Worm (Caenorhabditis elegans) whole organism, young adult: Measurements from ENCODE around the gene srx-42.
A peak's percentile ranks its signal among the peaks of the same experiment; 100 is the strongest.

Experiments used
- B0336.3 ChIP-seq: fragments of 200-800 bp; sonication (Bioruptor generic); IDR thresholded peaks from 2 replicates; pipeline ENCODE4 v1.3.6; 2022; ENCODE audit warnings: missing genetic modification characterization, missing compliant biosample characterization
- F23B12.7 ChIP-seq: sonication (generic microtip); optimal IDR thresholded peaks from 2 replicates; lab custom pipeline; 2017; ENCODE audit warnings: missing genetic modification characterization, mild to moderate bottlenecking, missing compliant biosample characterization, antibody characterized with exemption, moderate library complexity; ENCODE audit not compliant: insufficient read depth
- K11D2.4 ChIP-seq: fragments of 200-800 bp; sonication (Bioruptor generic); IDR thresholded peaks from 2 replicates; pipeline ENCODE4 v1.3.6; 2022; ENCODE audit warnings: missing genetic modification reagents, missing genetic modification characterization, missing compliant biosample characterization
- K12H6.12 ChIP-seq: fragments of 200-800 bp; sonication (Bioruptor generic); optimal IDR thresholded peaks from 2 replicates; lab custom pipeline; 2018; ENCODE audit warnings: mild to moderate bottlenecking, missing genetic modification characterization, missing compliant biosample characterization
- ZK185.1 ChIP-seq: sonication (generic microtip); optimal IDR thresholded peaks from 2 replicates; lab custom pipeline; 2016; ENCODE audit warnings: mild to moderate bottlenecking, missing genetic modification characterization, missing compliant biosample characterization; ENCODE audit not compliant: poor library complexity, severe bottlenecking
- ama-1 ChIP-seq, 3 experiments: fragments of 150-350 bp in 1 of 3; sonication (generic microtip) in 2 of 3; optimal IDR thresholded peaks; 2 replicates each; lab custom pipeline; 2014 to 2018; ENCODE audit warnings: missing biosample characterization in 2 of 3, missing genetic modification characterization in 2 of 3, missing genetic modification reagents in 2 of 3
- aptf-2 ChIP-seq: fragments of 200-800 bp; sonication (Bioruptor generic); conservative IDR thresholded peaks from 2 replicates; pipeline ENCODE4 v1.3.6; 2022; ENCODE audit warnings: missing genetic modification reagents, missing genetic modification characterization, missing compliant biosample characterization
- atf-7 ChIP-seq: sonication (generic microtip); optimal IDR thresholded peaks from 2 replicates; lab custom pipeline; 2017; ENCODE audit warnings: mild to moderate bottlenecking, missing genetic modification characterization, missing compliant biosample characterization
- attf-5 ChIP-seq: fragments of 200-800 bp; sonication (Bioruptor generic); optimal IDR thresholded peaks from 2 replicates; lab custom pipeline; 2018; ENCODE audit warnings: mild to moderate bottlenecking, missing genetic modification characterization, missing compliant biosample characterization
- cebp-1 ChIP-seq, 2 experiments: fragments of 200-800 bp in 1 of 2; sonication (Bioruptor generic) in 1 of 2; sonication (generic microtip) in 1 of 2; IDR thresholded peaks in 1 of 2; optimal IDR thresholded peaks in 1 of 2; 2 replicates each; pipeline versions ENCODE4 v1.3.6 to Lab custom; 2017 to 2022; ENCODE audit warnings: missing compliant biosample characterization in 2 of 2, missing genetic modification characterization in 2 of 2, mild to moderate bottlenecking in 1 of 2, missing genetic modification reagents in 1 of 2, moderate library complexity in 1 of 2
- ceh-100 ChIP-seq: fragments of 200-800 bp; sonication (Bioruptor generic); IDR thresholded peaks from 2 replicates; pipeline ENCODE4 v1.3.6; 2022; ENCODE audit warnings: missing genetic modification reagents, missing genetic modification characterization, missing compliant biosample characterization
- ceh-27 ChIP-seq: fragments of 200-800 bp; sonication (Bioruptor generic); optimal IDR thresholded peaks from 2 replicates; lab custom pipeline; 2018; ENCODE audit warnings: mild to moderate bottlenecking, missing genetic modification characterization, moderate library complexity, missing compliant biosample characterization
- ceh-40 ChIP-seq: fragments of 200-800 bp; sonication (Bioruptor generic); IDR thresholded peaks from 2 replicates; pipeline ENCODE4 v1.3.6; 2022; ENCODE audit warnings: missing genetic modification characterization, missing compliant biosample characterization
- die-1 ChIP-seq: sonication (generic microtip); optimal IDR thresholded peaks from 2 replicates; lab custom pipeline; 2016; ENCODE audit warnings: missing genotype, mild to moderate bottlenecking, missing genetic modification characterization, missing compliant biosample characterization
- dpl-1 ChIP-seq: fragments of 150-350 bp; optimal IDR thresholded peaks from 2 replicates; lab custom pipeline; 2014; ENCODE audit warnings: missing biosample characterization, missing genetic modification reagents, missing genetic modification characterization
- egl-44 ChIP-seq: fragments of 200-800 bp; sonication (Bioruptor generic); IDR thresholded peaks from 2 replicates; pipeline ENCODE4 v1.3.6; 2022; ENCODE audit warnings: missing genetic modification reagents, missing genetic modification characterization, missing compliant biosample characterization
- fkh-3 ChIP-seq: sonication (generic microtip); optimal IDR thresholded peaks from 2 replicates; lab custom pipeline; 2016; ENCODE audit warnings: mild to moderate bottlenecking, missing genetic modification characterization, missing compliant biosample characterization
- let-526 ChIP-seq: fragments of 200-800 bp; sonication (Bioruptor generic); IDR thresholded peaks from 2 replicates; pipeline ENCODE4 v1.3.6; 2022; ENCODE audit warnings: missing genetic modification reagents, missing genetic modification characterization, missing compliant biosample characterization
- let-607 ChIP-seq, 2 experiments: fragments of 200-800 bp in 1 of 2; sonication (Bioruptor generic) in 1 of 2; sonication (generic microtip) in 1 of 2; optimal IDR thresholded peaks; 2 replicates each; lab custom pipeline; 2016 to 2018; ENCODE audit warnings: mild to moderate bottlenecking in 2 of 2, missing compliant biosample characterization in 2 of 2, missing genetic modification characterization in 2 of 2, moderate library complexity in 2 of 2, missing genotype in 1 of 2
- lin-26 ChIP-seq: fragments of 200-800 bp; sonication (Bioruptor generic); IDR thresholded peaks from 2 replicates; pipeline ENCODE4 v1.3.6; 2022; ENCODE audit warnings: missing genetic modification reagents, missing genetic modification characterization, missing compliant biosample characterization
- lin-40 ChIP-seq: sonication (generic microtip); optimal IDR thresholded peaks from 2 replicates; lab custom pipeline; 2016; ENCODE audit warnings: missing genetic modification characterization, mild to moderate bottlenecking, missing compliant biosample characterization, missing genotype, missing genetic modification reagents
- lir-1 ChIP-seq: fragments of 200-800 bp; sonication (Bioruptor generic); conservative IDR thresholded peaks from 2 replicates; pipeline ENCODE4 v1.3.6; 2022; ENCODE audit warnings: missing genetic modification reagents, missing genetic modification characterization, missing compliant biosample characterization
- lsy-27 ChIP-seq: sonication (generic microtip); optimal IDR thresholded peaks from 2 replicates; lab custom pipeline; 2017; ENCODE audit warnings: missing genetic modification characterization, mild to moderate bottlenecking, missing compliant biosample characterization, antibody characterized with exemption, missing genotype, borderline replicate concordance; ENCODE audit not compliant: insufficient read depth
- madf-10 ChIP-seq: sonication (generic microtip); optimal IDR thresholded peaks from 2 replicates; lab custom pipeline; 2016; ENCODE audit warnings: mild to moderate bottlenecking, missing genetic modification characterization, missing compliant biosample characterization
- madf-3 ChIP-seq: fragments of 200-800 bp; sonication (Bioruptor generic); IDR thresholded peaks from 2 replicates; pipeline ENCODE4 v1.3.6; 2022; ENCODE audit warnings: missing genetic modification reagents, missing genetic modification characterization, missing compliant biosample characterization
- madf-8 ChIP-seq: fragments of 200-800 bp; sonication (Bioruptor generic); conservative IDR thresholded peaks from 2 replicates; pipeline ENCODE4 v1.3.6; 2022; ENCODE audit warnings: missing genetic modification reagents, missing genetic modification characterization, missing compliant biosample characterization
- mcd-1 ChIP-seq: fragments of 200-800 bp; sonication (Bioruptor generic); IDR thresholded peaks from 2 replicates; pipeline ENCODE4 v1.3.6; 2022; ENCODE audit warnings: missing genetic modification reagents, missing genetic modification characterization, missing compliant biosample characterization
- mel-28 ChIP-seq: sonication (generic microtip); optimal IDR thresholded peaks from 2 replicates; lab custom pipeline; 2016; ENCODE audit warnings: borderline replicate concordance, mild to moderate bottlenecking, missing genetic modification characterization, missing compliant biosample characterization
- nfyb-1 ChIP-seq: fragments of 200-800 bp; sonication (Bioruptor generic); IDR thresholded peaks from 2 replicates; pipeline ENCODE4 v1.3.6; 2022; ENCODE audit warnings: missing genetic modification reagents, missing genetic modification characterization, missing compliant biosample characterization
- nhr-80 ChIP-seq: sonication (generic microtip); optimal IDR thresholded peaks from 2 replicates; lab custom pipeline; 2016; ENCODE audit warnings: missing genetic modification characterization, missing compliant biosample characterization
- pbrm-1 ChIP-seq: fragments of 200-800 bp; sonication (Bioruptor generic); IDR thresholded peaks from 2 replicates; pipeline ENCODE4 v1.3.6; 2022; ENCODE audit warnings: missing genetic modification reagents, missing genetic modification characterization, missing compliant biosample characterization
- pha-4 ChIP-seq: fragments of 150-350 bp; sonication (generic microtip); optimal IDR thresholded peaks from 2 replicates; lab custom pipeline; 2014; ENCODE audit warnings: missing biosample characterization, missing genetic modification reagents, missing genetic modification characterization
- rcor-1 ChIP-seq: fragments of 200-800 bp; sonication (Bioruptor generic); IDR thresholded peaks from 2 replicates; pipeline ENCODE4 v1.3.6; 2022; ENCODE audit warnings: missing genetic modification reagents, missing genetic modification characterization, missing compliant biosample characterization
- snpc-4 ChIP-seq, 5 experiments: fragments of 150-350 bp in 1 of 5; sonication (generic microtip) in 4 of 5; optimal IDR thresholded peaks; 2 replicates each; lab custom pipeline; 2014 to 2018; ENCODE audit warnings: missing genetic modification characterization in 5 of 5, missing biosample characterization in 3 of 5, antibody characterized with exemption in 2 of 5, mild to moderate bottlenecking in 2 of 5, missing compliant biosample characterization in 2 of 5, missing genotype in 2 of 5, moderate library complexity in 2 of 5, missing genetic modification reagents in 1 of 5
- somi-1 ChIP-seq: fragments of 200-800 bp; sonication (Bioruptor generic); optimal IDR thresholded peaks from 2 replicates; lab custom pipeline; 2018; ENCODE audit warnings: mild to moderate bottlenecking, missing genetic modification characterization, missing compliant biosample characterization
- tbp1 ChIP-seq: fragments of 200-800 bp; sonication (Bioruptor generic); optimal IDR thresholded peaks from 2 replicates; lab custom pipeline; 2018; ENCODE audit warnings: mild to moderate bottlenecking, missing genetic modification characterization, missing compliant biosample characterization
- tlf-1 ChIP-seq: fragments of 200-800 bp; sonication (Bioruptor generic); optimal IDR thresholded peaks from 2 replicates; lab custom pipeline; 2018; ENCODE audit warnings: mild to moderate bottlenecking, missing genetic modification characterization, missing compliant biosample characterization
- unc-62 ChIP-seq: fragments of 150-350 bp; optimal IDR thresholded peaks from 2 replicates; lab custom pipeline; 2014; ENCODE audit warnings: missing biosample characterization, missing genetic modification reagents, missing genetic modification characterization
- ztf-6 ChIP-seq: fragments of 200-800 bp; sonication (Bioruptor generic); IDR thresholded peaks from 2 replicates; pipeline ENCODE4 v1.3.6; 2022; ENCODE audit warnings: missing genetic modification reagents, missing genetic modification characterization, missing compliant biosample characterization

Gene srx-42

DNA sequence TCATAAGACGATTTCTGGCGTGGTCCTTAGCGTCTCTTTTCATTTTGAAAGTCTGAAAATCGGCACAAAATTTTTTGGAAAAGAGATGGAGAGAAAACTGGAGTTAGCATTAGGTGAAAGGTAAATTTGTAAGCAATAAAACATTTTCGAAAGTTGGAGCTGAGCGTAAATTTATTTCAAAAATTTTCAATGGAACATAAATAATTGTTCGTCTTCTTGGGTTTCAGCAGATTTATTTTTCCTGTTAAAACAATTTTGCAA is 12.0 kb upstream of the srx-42 start, which contains the start of gene C06B3.6:
Gene C06B3.6, minus strand, starts transcription at position 52 of the 261 bp plus-strand sequence.
- no peak for TF ChIP-seq ceh-40
- TF ChIP-seq lin-26 (GFP tag; lab: Robert Waterston, UW) = no peak
- TF ChIP-seq ama-1 (optimal IDR thresholded peaks at IDR 0.05; lab: Kevin White, UChicago) = peak; percentile 90
- TF ChIP-seq ama-1 (GFP tag; optimal IDR thresholded peaks at IDR 0.05; lab: Kevin White, UChicago) = no peak
- 0 out of 2 replicates have a peak, but pooled peaks have one; percentile 5 for TF ChIP-seq pbrm-1 (GFP tag; lab: Robert Waterston, UW)
- 0 out of 2 replicates have a peak, but pooled peaks have one; percentile 4 for TF ChIP-seq aptf-2 (GFP tag; lab: Robert Waterston, UW)
- TF ChIP-seq attf-5 (GFP tag; lab: Kevin White, UChicago) = no peak
- no peak for TF ChIP-seq fkh-3 (tag; lab: Kevin White, UChicago)
- 0 out of 2 replicates have a peak, but pooled peaks have one; percentile 0 for TF ChIP-seq B0336.3 (GFP tag; lab: Robert Waterston, UW)

DNA sequence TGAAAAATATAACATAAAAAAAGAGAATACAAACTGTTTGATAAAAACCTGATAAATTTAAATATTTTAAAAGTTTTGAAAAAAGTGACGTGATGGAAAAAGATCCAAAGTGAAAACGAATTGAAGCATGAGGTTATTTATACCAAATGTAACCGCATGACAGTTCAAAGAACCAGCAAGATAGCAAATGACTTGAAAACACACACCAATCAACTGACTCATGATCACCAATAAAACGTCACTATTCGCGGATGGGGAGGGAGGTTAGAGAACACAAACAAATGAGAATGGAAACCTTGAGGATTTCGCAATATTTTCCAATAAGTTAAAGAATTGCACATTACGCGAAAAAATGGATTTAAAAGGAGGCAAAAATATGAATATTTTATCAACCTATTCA is 11.4 kb upstream of the srx-42 start, which contains the start of gene C06B3.7:
Gene C06B3.7, plus strand, starts transcription at position 287 of the 400 bp plus-strand sequence.
- no peak for TF ChIP-seq lsy-27 (tag; lab: Kevin White, UChicago)
- no peak for TF ChIP-seq ceh-100
- TF ChIP-seq K12H6.12 (tag; lab: Kevin White, UChicago) = peak; percentile 65
- TF ChIP-seq dpl-1 (GFP tag; lab: Kevin White, UChicago) = no peak
- TF ChIP-seq ztf-6 (GFP tag; lab: Robert Waterston, UW) = no peak
- TF ChIP-seq lir-1 (GFP tag; lab: Robert Waterston, UW) = peak; percentile 34; the same call in 1 of the 2 replicates
- TF ChIP-seq K11D2.4 (GFP tag; lab: Robert Waterston, UW) = peak; percentile 45; the same call in 1 of the 2 replicates
- peak; percentile 96 for TF ChIP-seq atf-7 (tag; lab: Kevin White, UChicago)
- TF ChIP-seq F23B12.7 = peak; percentile 14
- TF ChIP-seq ZK185.1 = peak; percentile 17
- TF ChIP-seq madf-10 (tag; lab: Kevin White, UChicago) = peak; percentile 72
- no peak for TF ChIP-seq snpc-4 (GFP tag; optimal IDR thresholded peaks at IDR 0.05; lab: Kevin White, UChicago)
- peak in 2 of 4 experiments; percentile 1 to 51 for TF ChIP-seq snpc-4 (tag; optimal IDR thresholded peaks at IDR 0.05; lab: Kevin White, UChicago)
- TF ChIP-seq madf-3 (GFP tag; lab: Robert Waterston, UW) = 0 out of 2 replicates have a peak, but pooled peaks have one; percentile 2
- TF ChIP-seq let-607 (tag; optimal IDR thresholded peaks at IDR 0.05; lab: Kevin White, UChicago) = peak in 1 of 2 experiments; percentile 47
- TF ChIP-seq die-1 (tag; lab: Kevin White, UChicago) = no peak
- peak; percentile 81 for TF ChIP-seq let-526 (GFP tag; lab: Robert Waterston, UW)
- peak; percentile 98 for TF ChIP-seq cebp-1 (GFP tag; IDR thresholded peaks at IDR 0.05; lab: Robert Waterston, UW)
- TF ChIP-seq cebp-1 (tag; optimal IDR thresholded peaks at IDR 0.05; lab: Kevin White, UChicago) = peak; percentile 99
- TF ChIP-seq lin-40 (tag; lab: Kevin White, UChicago) = peak; percentile 71
- peak; percentile 46; the same call in 1 of the 2 replicates for TF ChIP-seq nfyb-1 (GFP tag; lab: Robert Waterston, UW)
- TF ChIP-seq ceh-27 (GFP tag; lab: Kevin White, UChicago) = peak; percentile 4
- peak; percentile 37; the same call in 1 of the 2 replicates for TF ChIP-seq egl-44 (GFP tag; lab: Robert Waterston, UW)
- TF ChIP-seq attf-5 (GFP tag; lab: Kevin White, UChicago) = peak; percentile 72
- peak; percentile 59 for TF ChIP-seq tlf-1 (GFP tag; lab: Kevin White, UChicago)
- TF ChIP-seq nhr-80 = peak; percentile 83
- TF ChIP-seq somi-1 = peak; percentile 53
- peak; percentile 55 for TF ChIP-seq tbp1 (GFP tag; lab: Kevin White, UChicago)
- TF ChIP-seq madf-8 (GFP tag; lab: Robert Waterston, UW) = no peak
- TF ChIP-seq mel-28 (tag; lab: Kevin White, UChicago) = no peak
- TF ChIP-seq mcd-1 (GFP tag; lab: Robert Waterston, UW) = 0 out of 2 replicates have a peak, but pooled peaks have one; percentile 27
- TF ChIP-seq unc-62 (GFP tag; lab: Kevin White, UChicago) = peak; percentile 62
- TF ChIP-seq pha-4 (tag; lab: Kevin White, UChicago) = peak; percentile 91
- TF ChIP-seq rcor-1 (GFP tag; lab: Robert Waterston, UW) = 0 out of 2 replicates have a peak, but pooled peaks have one; percentile 8
